Worm (Caenorhabditis elegans): ENCODE measurements around the gene B0281.3.

ce11 chrII:2289441-2289840 lies 17.4 kb upstream of the B0281.3 start:
- TF ChIP-seq T07F8.4 (tag; optimal IDR thresholded peaks at IDR 0.05): no peak
- no peak for TF ChIP-seq snpc-4 (GFP tag; optimal IDR thresholded peaks at IDR 0.05)
- no peak for TF ChIP-seq snpc-4 (tag; optimal IDR thresholded peaks at IDR 0.05)
- TF ChIP-seq ama-1 (optimal IDR thresholded peaks at IDR 0.05): no peak
- no peak for TF ChIP-seq ama-1 (GFP tag; optimal IDR thresholded peaks at IDR 0.05)
- TF ChIP-seq madf-8 (GFP tag; conservative IDR thresholded peaks at IDR 0.05): no peak
- TF ChIP-seq bed-1 (GFP tag; IDR thresholded peaks at IDR 0.05): no peak
- no peak for TF ChIP-seq B0336.3 (GFP tag; IDR thresholded peaks at IDR 0.05)
- TF ChIP-seq egl-44 (GFP tag; IDR thresholded peaks at IDR 0.05): no peak
- TF ChIP-seq fkh-3 (tag; optimal IDR thresholded peaks at IDR 0.05): no peak
- TF ChIP-seq F10E7.11 (tag; optimal IDR thresholded peaks at IDR 0.05): no peak
- no peak for TF ChIP-seq let-526 (GFP tag; IDR thresholded peaks at IDR 0.05)
- TF ChIP-seq Y53F4B.3 (GFP tag; IDR thresholded peaks at IDR 0.05): no peak
- no peak for TF ChIP-seq sea-2 (GFP tag; IDR thresholded peaks at IDR 0.05)
- TF ChIP-seq F49E8.2 (tag; optimal IDR thresholded peaks at IDR 0.05; ENCODE audit: insufficient read depth): no peak
- no peak for TF ChIP-seq F57C9.4 (tag; optimal IDR thresholded peaks at IDR 0.05)

All from whole organism, young adult.